Worm (Caenorhabditis elegans) whole organism, L1 larva: Measurements from ENCODE around the gene prx-5.

ENCODE experiments used
- dpl-1 ChIP-seq, 3 experiments: fragments of 150-350 bp in 2 of 3; sonication (generic microtip) in 1 of 3; optimal IDR thresholded peaks; 2 replicates each; lab custom pipeline; 2014 to 2017; ENCODE audit warnings: missing biosample characterization in 3 of 3, missing genetic modification characterization in 3 of 3, missing genetic modification reagents in 3 of 3
- elt-2 ChIP-seq: sonication (generic microtip); optimal IDR thresholded peaks from 2 replicates; lab custom pipeline; 2016; ENCODE audit warnings: missing genetic modification characterization, mild to moderate bottlenecking, inconsistent platforms, missing compliant biosample characterization, missing genetic modification reagents
- nhr-90 ChIP-seq: sonication (generic microtip); optimal IDR thresholded peaks from 2 replicates; lab custom pipeline; 2016; ENCODE audit warnings: mild to moderate bottlenecking, missing genetic modification characterization, missing compliant biosample characterization; ENCODE audit not compliant: poor library complexity
- sox-4 ChIP-seq: sonication (generic microtip); optimal IDR thresholded peaks from 2 replicates; lab custom pipeline; 2016; ENCODE audit warnings: missing genetic modification characterization, missing compliant biosample characterization
- ztf-4 ChIP-seq: fragments of 150-350 bp; optimal IDR thresholded peaks from 2 replicates; lab custom pipeline; 2014; ENCODE audit warnings: missing biosample characterization, missing genetic modification characterization

ce11 chrII:8691344-8691960 is 13.2 kb upstream of the prx-5 start, which contains the start of gene C34C6.3:
- no peak for TF ChIP-seq ztf-4 (tag; lab: Kevin White, UChicago)
- TF ChIP-seq elt-2 (tag; lab: Kevin White, UChicago), result no peak
- TF ChIP-seq dpl-1 (GFP tag; optimal IDR thresholded peaks at IDR 0.05; lab: Kevin White, UChicago), result no peak
- TF ChIP-seq sox-4 (tag; lab: Kevin White, UChicago), result no peak
- no peak for TF ChIP-seq nhr-90 (tag; lab: Kevin White, UChicago)
